Fruit fly (Drosophila melanogaster) whole organism, prepupa: ENCODE data around the gene atms.

Experiments used
- Blimp-1 ChIP-seq: fragments of 200-800 bp; sonication (Bioruptor generic); optimal IDR thresholded peaks from 3 replicates; lab custom pipeline; 2017; ENCODE audit warnings: missing biosample characterization, missing genetic modification characterization, mild to moderate bottlenecking, moderate library complexity, missing genetic modification reagents
- CG16779 ChIP-seq: fragments of 200-800 bp; sonication (Bioruptor generic); optimal IDR thresholded peaks from 3 replicates; lab custom pipeline; 2017; ENCODE audit warnings: missing biosample characterization, mild to moderate bottlenecking, missing genetic modification characterization
- CG7368 ChIP-seq: fragments of 200-800 bp; sonication (Bioruptor generic); optimal IDR thresholded peaks from 3 replicates; lab custom pipeline; 2016; ENCODE audit warnings: missing biosample characterization, missing genetic modification characterization
- CG8632 ChIP-seq: fragments of 200-800 bp; sonication (Bioruptor generic); optimal IDR thresholded peaks from 3 replicates; lab custom pipeline; 2016; ENCODE audit warnings: missing biosample characterization, missing genetic modification characterization
- Ets96B ChIP-seq: fragments of 200-800 bp; optimal IDR thresholded peaks from 2 replicates; lab custom pipeline; 2019; ENCODE audit warnings: missing biosample characterization, mild to moderate bottlenecking, missing genetic modification characterization, moderate library complexity
- Gug ChIP-seq: fragments of 200-800 bp; sonication (Bioruptor generic); IDR thresholded peaks from 2 replicates; pipeline ENCODE4 v1.3.6; 2022; ENCODE audit warnings: missing biosample characterization, missing genetic modification characterization
- Hr39 ChIP-seq: fragments of 200-800 bp; sonication (Bioruptor generic); optimal IDR thresholded peaks from 2 replicates; lab custom pipeline; 2016; ENCODE audit warnings: missing biosample characterization, missing genetic modification characterization
- Smox ChIP-seq: fragments of 200-800 bp; sonication (Bioruptor generic); optimal IDR thresholded peaks from 3 replicates; lab custom pipeline; 2016; ENCODE audit warnings: missing biosample characterization, missing genetic modification characterization
- lz ChIP-seq: fragments of 200-800 bp; sonication (Bioruptor generic); optimal IDR thresholded peaks from 3 replicates; lab custom pipeline; 2016; ENCODE audit warnings: missing biosample characterization, missing genetic modification characterization
- salr ChIP-seq, 2 experiments: fragments of 200-800 bp; sonication (Bioruptor generic); optimal IDR thresholded peaks; 3 replicates each; lab custom pipeline; 2016 to 2018; ENCODE audit warnings: missing biosample characterization in 2 of 2, missing genetic modification characterization in 2 of 2, mild to moderate bottlenecking in 1 of 2

DNA sequence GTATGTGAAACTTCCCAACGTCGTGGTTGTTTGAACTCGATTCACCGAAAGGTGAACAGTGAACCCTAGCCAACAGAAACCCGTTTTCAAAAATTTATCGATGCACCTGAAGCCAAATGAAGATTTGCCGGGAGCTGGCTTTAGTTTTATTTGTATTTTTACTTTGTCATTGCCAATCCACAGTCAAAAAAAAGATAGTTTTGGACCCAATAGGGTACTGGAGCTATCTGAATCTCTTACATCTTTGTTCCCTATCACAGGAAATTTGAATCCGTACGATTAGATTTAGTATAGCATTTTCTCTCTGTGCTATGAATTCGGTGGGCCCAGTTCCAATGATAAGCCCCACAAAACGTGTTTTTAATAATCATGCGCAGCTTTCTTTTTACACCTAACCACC lies 18.8 kb upstream of the atms start:
- no peak for TF ChIP-seq Hr39 (GFP tag; lab: Kevin White, UChicago)
- TF ChIP-seq Gug (GFP tag; lab: Robert Waterston, UW) = no peak
- no peak for TF ChIP-seq Ets96B (tag; lab: Kevin White, UChicago)
- no peak for TF ChIP-seq CG8632 (GFP tag; lab: Kevin White, UChicago)
- no peak for TF ChIP-seq salr (GFP tag; optimal IDR thresholded peaks at IDR 0.05; lab: Kevin White, UChicago)
- TF ChIP-seq CG16779 (tag; lab: Kevin White, UChicago) = no peak
- TF ChIP-seq Smox (GFP tag; lab: Kevin White, UChicago) = no peak
- no peak for TF ChIP-seq CG7368
- TF ChIP-seq lz = no peak
- TF ChIP-seq Blimp-1 = no peak
